Fruit fly (Drosophila melanogaster) whole organism, embryonic: ENCODE data around the gene Sbf.

Experiments used
- Atf6 ChIP-seq: fragments of 200-800 bp; sonication (Bioruptor generic); IDR thresholded peaks from 2 replicates; pipeline ENCODE4 v1.3.6; 2022; ENCODE audit warnings: missing biosample characterization, missing genetic modification characterization
- B-H1 ChIP-seq: fragments of 200-800 bp; sonication (Bioruptor generic); IDR thresholded peaks from 3 replicates; pipeline ENCODE4 v1.3.6; 2022; ENCODE audit warnings: missing biosample characterization, missing genetic modification characterization
- C15 ChIP-seq: fragments of 200-800 bp; sonication (Bioruptor generic); IDR thresholded peaks from 3 replicates; pipeline ENCODE4 v1.3.6; 2022; ENCODE audit warnings: missing biosample characterization, missing genetic modification characterization
- CG10654 ChIP-seq: fragments of 200-800 bp; sonication (Bioruptor generic); optimal IDR thresholded peaks from 2 replicates; lab custom pipeline; 2016; ENCODE audit warnings: missing biosample characterization, missing genetic modification characterization
- CG11247 ChIP-seq: fragments of 200-800 bp; sonication (Bioruptor generic); IDR thresholded peaks from 2 replicates; pipeline ENCODE4 v1.3.6; 2022; ENCODE audit warnings: missing biosample characterization, missing genetic modification characterization
- CG12942 ChIP-seq: fragments of 200-800 bp; sonication (Bioruptor generic); optimal IDR thresholded peaks from 3 replicates; lab custom pipeline; 2016; ENCODE audit warnings: missing biosample characterization, missing genetic modification characterization
- CG13287 ChIP-seq: fragments of 200-800 bp; sonication (Bioruptor generic); IDR thresholded peaks from 2 replicates; pipeline ENCODE4 v1.3.6; 2022; ENCODE audit warnings: missing biosample characterization, missing genetic modification characterization; ENCODE audit not compliant: partially characterized antibody
- CG18764 ChIP-seq: fragments of 200-800 bp; sonication (Bioruptor generic); optimal IDR thresholded peaks from 3 replicates; lab custom pipeline; 2016; ENCODE audit warnings: missing biosample characterization, missing genetic modification characterization
- CG32532 ChIP-seq: fragments of 200-800 bp; sonication (Bioruptor generic); IDR thresholded peaks from 2 replicates; pipeline ENCODE4 v1.3.6; 2022; ENCODE audit warnings: missing biosample characterization, missing genetic modification characterization
- CG32767 ChIP-seq: fragments of 200-800 bp; sonication (Bioruptor generic); IDR thresholded peaks from 2 replicates; pipeline ENCODE4 v1.3.6; 2022; ENCODE audit warnings: missing biosample characterization, missing genetic modification characterization
- CG3407 ChIP-seq: fragments of 200-800 bp; sonication (Bioruptor generic); optimal IDR thresholded peaks from 2 replicates; lab custom pipeline; 2018; ENCODE audit warnings: missing biosample characterization, mild to moderate bottlenecking, missing genetic modification characterization
- CG4424 ChIP-seq: fragments of 200-800 bp; sonication (Bioruptor generic); optimal IDR thresholded peaks from 3 replicates; lab custom pipeline; 2016; ENCODE audit warnings: missing biosample characterization, missing genetic modification characterization
- CG4707 ChIP-seq: fragments of 200-800 bp; sonication (Bioruptor generic); optimal IDR thresholded peaks from 2 replicates; lab custom pipeline; 2018; ENCODE audit warnings: missing biosample characterization, mild to moderate bottlenecking, missing genetic modification characterization, moderate library complexity
- CG4854 ChIP-seq: fragments of 200-800 bp; sonication (Bioruptor generic); optimal IDR thresholded peaks from 2 replicates; lab custom pipeline; 2016; ENCODE audit warnings: missing biosample characterization, missing genetic modification characterization, inconsistent platforms
- CG5245 ChIP-seq: fragments of 200-800 bp; sonication (Bioruptor generic); optimal IDR thresholded peaks from 3 replicates; lab custom pipeline; 2016; ENCODE audit warnings: missing biosample characterization, missing genetic modification characterization
- CG6254 ChIP-seq: fragments of 200-800 bp; sonication (Bioruptor generic); optimal IDR thresholded peaks from 3 replicates; lab custom pipeline; 2017; ENCODE audit warnings: mild to moderate bottlenecking, missing biosample characterization, missing genetic modification reagents, missing genetic modification characterization
- CG7839 ChIP-seq: fragments of 200-800 bp; sonication (Bioruptor generic); optimal IDR thresholded peaks from 3 replicates; lab custom pipeline; 2018; ENCODE audit warnings: missing biosample characterization, mild to moderate bottlenecking, missing genetic modification characterization, moderate library complexity
- CG8290 ChIP-seq, 3 experiments: fragments of 200-800 bp; sonication (Bioruptor generic); optimal IDR thresholded peaks; 2 replicates each; lab custom pipeline; 2016 to 2019; ENCODE audit warnings: missing biosample characterization in 3 of 3, missing genetic modification characterization in 3 of 3, mild to moderate bottlenecking in 2 of 3, moderate library complexity in 1 of 3
- CG9609 ChIP-seq: fragments of 200-800 bp; sonication (Bioruptor generic); optimal IDR thresholded peaks from 3 replicates; lab custom pipeline; 2016; ENCODE audit warnings: missing biosample characterization, missing genetic modification characterization
- CG9932 ChIP-seq: fragments of 200-800 bp; sonication (Bioruptor generic); IDR thresholded peaks from 2 replicates; pipeline ENCODE4 v1.3.6; 2022; ENCODE audit warnings: missing biosample characterization, missing genetic modification characterization
- CoRest ChIP-seq: fragments of 200-800 bp; sonication (Bioruptor generic); optimal IDR thresholded peaks from 3 replicates; lab custom pipeline; 2018; ENCODE audit warnings: missing biosample characterization, mild to moderate bottlenecking, missing genetic modification characterization, moderate library complexity
- CrebB ChIP-seq: fragments of 200-800 bp; sonication (Bioruptor generic); optimal IDR thresholded peaks from 3 replicates; lab custom pipeline; 2018; ENCODE audit warnings: missing biosample characterization, mild to moderate bottlenecking, missing genetic modification characterization
- Dbx ChIP-seq: fragments of 200-800 bp; sonication (Bioruptor generic); IDR thresholded peaks from 3 replicates; pipeline ENCODE4 v1.3.6; 2022; ENCODE audit warnings: missing biosample characterization, missing genetic modification characterization
- Dek ChIP-seq: fragments of 200-800 bp; sonication (Bioruptor generic); optimal IDR thresholded peaks from 3 replicates; lab custom pipeline; 2019; ENCODE audit warnings: missing biosample characterization, mild to moderate bottlenecking, missing genetic modification characterization, moderate library complexity
- Dip3 ChIP-seq: fragments of 200-800 bp; sonication (Bioruptor generic); optimal IDR thresholded peaks from 3 replicates; lab custom pipeline; 2016; ENCODE audit warnings: missing biosample characterization, missing genetic modification characterization
- Dll ChIP-seq: fragments of 200-800 bp; sonication (Bioruptor generic); IDR thresholded peaks from 4 replicates; pipeline ENCODE4 v1.3.6; 2022; ENCODE audit warnings: missing biosample characterization, missing genetic modification characterization; ENCODE audit not compliant: partially characterized antibody
- Dp ChIP-seq: fragments of 200-800 bp; sonication (Bioruptor generic); optimal IDR thresholded peaks from 2 replicates; lab custom pipeline; 2018; ENCODE audit warnings: missing biosample characterization, mild to moderate bottlenecking, missing genetic modification characterization, moderate library complexity
- Hand ChIP-seq: fragments of 200-800 bp; sonication (Bioruptor generic); optimal IDR thresholded peaks from 2 replicates; lab custom pipeline; 2017; ENCODE audit warnings: mild to moderate bottlenecking, missing biosample characterization, missing genetic modification reagents, missing genetic modification characterization
- Nf-YA ChIP-seq: fragments of 200-800 bp; sonication (Bioruptor generic); IDR thresholded peaks from 2 replicates; pipeline ENCODE4 v1.3.6; 2022; ENCODE audit warnings: missing biosample characterization, missing genetic modification characterization
- Nf-YC ChIP-seq: fragments of 200-800 bp; optimal IDR thresholded peaks from 3 replicates; lab custom pipeline; 2019; ENCODE audit warnings: missing biosample characterization, mild to moderate bottlenecking, missing genetic modification characterization, moderate library complexity
- Oli ChIP-seq: fragments of 200-800 bp; sonication (Bioruptor generic); optimal IDR thresholded peaks from 2 replicates; lab custom pipeline; 2018; ENCODE audit warnings: missing biosample characterization, mild to moderate bottlenecking, missing genetic modification characterization, moderate library complexity
- Sox102F ChIP-seq: fragments of 200-800 bp; sonication (Bioruptor generic); optimal IDR thresholded peaks from 2 replicates; lab custom pipeline; 2018; ENCODE audit warnings: missing biosample characterization, mild to moderate bottlenecking, missing genetic modification characterization, moderate library complexity
- bowl ChIP-seq: fragments of 200-800 bp; sonication (Bioruptor generic); IDR thresholded peaks from 2 replicates; pipeline ENCODE4 v1.3.6; 2022; ENCODE audit warnings: missing biosample characterization, missing genetic modification characterization
- crc ChIP-seq: fragments of 200-800 bp; sonication (Bioruptor generic); optimal IDR thresholded peaks from 2 replicates; lab custom pipeline; 2016; ENCODE audit warnings: missing biosample characterization, missing genetic modification characterization
- esg ChIP-seq: fragments of 200-800 bp; sonication (Bioruptor generic); conservative IDR thresholded peaks from 2 replicates; pipeline ENCODE4 v1.3.6; 2022; ENCODE audit warnings: missing biosample characterization, missing genetic modification characterization
- ewg ChIP-seq: fragments of 200-800 bp; sonication (Bioruptor generic); optimal IDR thresholded peaks from 3 replicates; lab custom pipeline; 2017; ENCODE audit warnings: mild to moderate bottlenecking, missing biosample characterization, missing genetic modification reagents, missing genetic modification characterization
- fru ChIP-seq: fragments of >200 bp; optimal IDR thresholded peaks from 2 replicates; lab custom pipeline; 2017
- fu2 ChIP-seq: fragments of 200-800 bp; sonication (Bioruptor generic); optimal IDR thresholded peaks from 2 replicates; lab custom pipeline; 2016; ENCODE audit warnings: missing biosample characterization, missing genetic modification characterization
- mam ChIP-seq: fragments of 200-800 bp; sonication (Bioruptor generic); optimal IDR thresholded peaks from 3 replicates; lab custom pipeline; 2016; ENCODE audit warnings: missing biosample characterization, missing genetic modification characterization
- pfk ChIP-seq: fragments of 200-800 bp; sonication (Bioruptor generic); optimal IDR thresholded peaks from 2 replicates; lab custom pipeline; 2018; ENCODE audit warnings: missing biosample characterization, mild to moderate bottlenecking, missing genetic modification characterization, moderate library complexity
- prd ChIP-seq, 3 experiments: fragments of >200 bp in 2 of 3; fragments of 200-800 bp in 1 of 3; sonication (Bioruptor generic) in 1 of 3; optimal IDR thresholded peaks in 2 of 3; IDR thresholded peaks in 1 of 3; 2 replicates in 2 of 3; 3 replicates in 1 of 3; pipeline versions ENCODE4 v1.3.6 to Lab custom; 2017 to 2022; ENCODE audit warnings: missing biosample characterization in 1 of 3, missing genetic modification characterization in 1 of 3
- rib ChIP-seq: fragments of 200-800 bp; sonication (Bioruptor generic); IDR thresholded peaks from 2 replicates; pipeline ENCODE4 v1.3.6; 2022; ENCODE audit warnings: missing biosample characterization, missing genetic modification characterization
- ro ChIP-seq: fragments of 200-800 bp; sonication (Bioruptor generic); IDR thresholded peaks from 2 replicates; pipeline ENCODE4 v1.3.6; 2022; ENCODE audit warnings: missing biosample characterization, missing genetic modification characterization
- sd ChIP-seq: fragments of 200-800 bp; sonication (Bioruptor generic); optimal IDR thresholded peaks from 3 replicates; lab custom pipeline; 2018; ENCODE audit warnings: missing biosample characterization, mild to moderate bottlenecking, missing genetic modification characterization, moderate library complexity
- sob ChIP-seq: fragments of 200-800 bp; sonication (Bioruptor generic); IDR thresholded peaks from 2 replicates; pipeline ENCODE4 v1.3.6; 2022; ENCODE audit warnings: missing biosample characterization, missing genetic modification characterization
- unc-4 ChIP-seq: fragments of 200-800 bp; sonication (Bioruptor generic); IDR thresholded peaks from 2 replicates; pipeline ENCODE4 v1.3.6; 2022; ENCODE audit warnings: missing biosample characterization, missing genetic modification characterization; ENCODE audit not compliant: partially characterized antibody
- z ChIP-seq: fragments of 200-800 bp; sonication (Bioruptor generic); IDR thresholded peaks from 3 replicates; pipeline ENCODE4 v1.3.6; 2022; ENCODE audit warnings: missing biosample characterization, missing genetic modification characterization

The Sbf gene

dm6 chr3R:11818930-11819639 lies 22.3 kb upstream of the Sbf start, which contains the start of the genes COX5A and glo (continued):
- TF ChIP-seq Dbx (GFP tag; lab: Robert Waterston, UW) (peak; percentile 83), CG3407 (GFP tag; lab: Kevin White, UChicago) (peak; percentile 48), CG11247 (GFP tag; lab: Robert Waterston, UW) (peak; percentile 70), Oli (peak; percentile 53), Sox102F (GFP tag; lab: Kevin White, UChicago) (peak; percentile 68), esg (GFP tag; lab: Robert Waterston, UW) (peak; percentile 56), CG10654 (GFP tag; lab: Kevin White, UChicago) (peak; percentile 80), CG13287 (GFP tag; lab: Robert Waterston, UW) (peak; percentile 40; the same call in 1 of the 2 replicates), bowl (no peak), CG8290 (GFP tag; optimal IDR thresholded peaks at IDR 0.05; lab: Kevin White, UChicago) (peak; percentile 86), CG8290 (tag; optimal IDR thresholded peaks at IDR 0.05; lab: Kevin White, UChicago) (peak; percentile 53 to 69), Dek (peak; percentile 68), CG4707 (GFP tag; lab: Kevin White, UChicago) (peak; percentile 14), CG12942 (GFP tag; lab: Kevin White, UChicago) (peak; percentile 84), ro (no peak)

dm6 chr3R:11812881-11813466 lies 16.2 kb upstream of the Sbf start, which contains the start of gene ClC-a:
Gene ClC-a (minus strand): TSS chr3R:11813207.
- TF ChIP-seq CG32767 (no peak), sob (GFP tag; lab: Robert Waterston, UW) (peak; percentile 20; the same call in 1 of the 2 replicates), CG9932 (no peak; the same call in 1 of the 2 replicates), Atf6 (GFP tag; lab: Robert Waterston, UW) (0 out of 2 replicates have a peak, but pooled peaks have one; percentile 32), CrebB (tag; lab: Kevin White, UChicago) (no peak), CG11247 (GFP tag; lab: Robert Waterston, UW) (no peak), CG6254 (GFP tag; lab: Kevin White, UChicago) (no peak), Nf-YA (GFP tag; lab: Robert Waterston, UW) (no peak), z (GFP tag; lab: Robert Waterston, UW) (no peak), CG9609 (GFP tag; lab: Kevin White, UChicago) (no peak), ro (no peak), sd (peak; percentile 47), Nf-YC (tag; lab: Kevin White, UChicago) (peak; percentile 3), fru (lab: Kevin White, UChicago) (no peak), Hand (GFP tag; lab: Kevin White, UChicago) (no peak), crc (GFP tag; lab: Kevin White, UChicago) (no peak), Dp (GFP tag; lab: Kevin White, UChicago) (no peak), ewg (GFP tag; lab: Kevin White, UChicago) (no peak), CG7839 (tag; lab: Kevin White, UChicago) (no peak), CG32532 (GFP tag; lab: Robert Waterston, UW) (no peak), Dip3 (GFP tag; lab: Kevin White, UChicago) (no peak), B-H1 (GFP tag; lab: Robert Waterston, UW) (no peak), mam (no peak), unc-4 (GFP tag; lab: Robert Waterston, UW) (no peak), CG18764 (no peak), Dll (GFP tag; lab: Robert Waterston, UW) (0 out of 4 replicates have a peak, but pooled peaks have one; percentile 36), CG5245 (GFP tag; lab: Kevin White, UChicago) (no peak), prd (optimal IDR thresholded peaks at IDR 0.05; lab: Kevin White, UChicago) (no peak), prd (GFP tag; IDR thresholded peaks at IDR 0.05; lab: Robert Waterston, UW) (no peak), rib (GFP tag; lab: Robert Waterston, UW) (no peak), pfk (GFP tag; lab: Kevin White, UChicago) (no peak), C15 (GFP tag; lab: Robert Waterston, UW) (no peak), fu2 (GFP tag; lab: Kevin White, UChicago) (no peak), CoRest (tag; lab: Kevin White, UChicago) (no peak), CG4424 (GFP tag; lab: Kevin White, UChicago) (no peak), CG4854 (no peak)
